Worm (Caenorhabditis elegans): ENCODE data around the gene ttr-40.
A peak's percentile ranks its signal among the peaks of the same experiment; 100 is the strongest.

Gene ttr-40

DNA sequence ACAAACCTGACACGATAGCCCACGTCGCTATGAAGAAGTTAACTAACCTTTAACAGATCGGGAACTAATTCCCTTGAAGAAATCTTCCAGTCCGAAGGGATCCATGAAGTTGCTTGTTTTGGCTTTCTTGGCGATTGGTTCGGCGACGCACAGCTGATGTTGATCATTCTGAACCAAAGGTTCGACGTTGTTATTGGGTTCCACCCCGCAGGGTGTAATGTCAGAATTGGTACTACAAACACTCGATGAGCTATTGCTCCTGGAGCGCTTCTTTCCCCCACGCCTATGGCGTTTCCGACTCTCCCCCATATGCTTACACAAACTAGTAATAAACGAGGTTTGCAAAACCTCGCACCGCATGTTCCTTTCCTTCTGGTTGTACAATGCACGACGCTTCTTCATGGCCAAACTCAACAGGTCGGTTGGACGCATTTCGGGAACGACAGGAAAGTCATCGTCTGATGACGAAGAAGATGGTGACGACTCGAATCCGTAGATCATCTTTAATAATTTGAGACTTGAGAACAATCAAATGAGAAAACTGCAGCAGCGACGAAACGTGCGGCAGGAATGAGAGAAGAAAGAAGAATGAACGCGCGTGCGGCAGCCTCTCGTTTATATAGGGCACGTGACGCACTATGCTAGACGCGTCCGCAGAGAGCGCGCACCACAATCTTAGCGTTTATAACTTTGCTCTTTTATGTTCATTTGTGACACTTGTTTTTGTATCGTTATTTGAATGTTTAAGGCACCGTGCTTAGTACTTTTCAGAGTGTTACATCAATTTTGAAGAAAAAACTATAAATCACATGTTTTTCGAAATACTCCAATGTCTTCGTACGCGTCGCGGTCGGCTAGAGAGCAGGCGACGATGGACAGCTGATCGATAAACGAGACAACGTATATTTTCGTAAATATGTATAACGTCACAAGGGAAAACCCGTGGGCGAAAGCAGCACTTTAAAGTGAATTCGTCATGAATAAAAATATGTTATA, 11.3 kb downstream of the ttr-40 start, which contains the start of gene tos-1 (continued):
- TF ChIP-seq fkh-10 (GFP tag; optimal IDR thresholded peaks at IDR 0.05): peak; percentile 67
- peak; percentile 100 for TF ChIP-seq hlh-30 (tag; optimal IDR thresholded peaks at IDR 0.05; ENCODE audit: insufficient read depth)
- peak; percentile 77 for TF ChIP-seq fkh-6 (tag; optimal IDR thresholded peaks at IDR 0.05)
- no peak for TF ChIP-seq ahr-1 (tag; optimal IDR thresholded peaks at IDR 0.05)
- peak; percentile 97 for TF ChIP-seq ceh-14 (tag; optimal IDR thresholded peaks at IDR 0.05)
- TF ChIP-seq madf-2 (tag; optimal IDR thresholded peaks at IDR 0.05): peak; percentile 91
- TF ChIP-seq pros-1 (tag; optimal IDR thresholded peaks at IDR 0.05): peak; percentile 82
- TF ChIP-seq tbx-7 (tag; optimal IDR thresholded peaks at IDR 0.05): peak; percentile 57
- peak; percentile 93 for TF ChIP-seq ztf-16 (tag; optimal IDR thresholded peaks at IDR 0.05)
- TF ChIP-seq elt-2 (tag; optimal IDR thresholded peaks at IDR 0.05): peak; percentile 97
- no peak; the same call in 1 of the 2 replicates for TF ChIP-seq unc-3 (GFP tag; conservative IDR thresholded peaks at IDR 0.05)
- TF ChIP-seq unc-3 (tag; optimal IDR thresholded peaks at IDR 0.05): peak; percentile 96
- no peak for TF ChIP-seq npax-4 (tag; optimal IDR thresholded peaks at IDR 0.05)
- TF ChIP-seq ceh-31 (tag; optimal IDR thresholded peaks at IDR 0.05): peak; percentile 97
- peak; percentile 90 for TF ChIP-seq pat-9 (tag; optimal IDR thresholded peaks at IDR 0.05)
- TF ChIP-seq ref-2 (tag; optimal IDR thresholded peaks at IDR 0.05): peak; percentile 100
- TF ChIP-seq K09A11.1 (tag; optimal IDR thresholded peaks at IDR 0.05; ENCODE audit: insufficient read depth): peak; percentile 90
- peak; percentile 56 for TF ChIP-seq gmeb-2 (tag; optimal IDR thresholded peaks at IDR 0.05)
- TF ChIP-seq hlh-13 (GFP tag; optimal IDR thresholded peaks at IDR 0.05): peak; percentile 40
- TF ChIP-seq sox-2 (GFP tag; IDR thresholded peaks at IDR 0.05): peak; percentile 84
- TF ChIP-seq odd-2 (tag; optimal IDR thresholded peaks at IDR 0.05): no peak
- TF ChIP-seq T23F11.4 (GFP tag; optimal IDR thresholded peaks at IDR 0.05): peak; percentile 90
- TF ChIP-seq ets-4 (tag; optimal IDR thresholded peaks at IDR 0.05): peak; percentile 93
- TF ChIP-seq ceh-9 (tag; optimal IDR thresholded peaks at IDR 0.05): no peak
- peak; percentile 98 for TF ChIP-seq pqm-1 (tag; optimal IDR thresholded peaks at IDR 0.05)
- TF ChIP-seq ttx-3 (tag; optimal IDR thresholded peaks at IDR 0.05): peak; percentile 75
- peak; percentile 71 for TF ChIP-seq ceh-2 (tag; optimal IDR thresholded peaks at IDR 0.05)
- peak; percentile 88 for TF ChIP-seq pag-3 (tag; optimal IDR thresholded peaks at IDR 0.05; ENCODE audit: borderline replicate concordance)
- TF ChIP-seq rnt-1 (tag; optimal IDR thresholded peaks at IDR 0.05): peak; percentile 99
- TF ChIP-seq pha-4 (tag; optimal IDR thresholded peaks at IDR 0.05): no peak
- 0 out of 2 replicates have a peak, but pooled peaks have one; percentile 48 for TF ChIP-seq ceh-45 (GFP tag; IDR thresholded peaks at IDR 0.05)
- TF ChIP-seq K02D7.2 (tag; optimal IDR thresholded peaks at IDR 0.05): peak; percentile 70
- peak; percentile 59 for TF ChIP-seq C38D4.7 (GFP tag; optimal IDR thresholded peaks at IDR 0.05)
- TF ChIP-seq lin-11 (tag; optimal IDR thresholded peaks at IDR 0.05): peak; percentile 57
- no peak for TF ChIP-seq nhr-11 (tag; optimal IDR thresholded peaks at IDR 0.05)
- peak; percentile 76 for TF ChIP-seq sox-4 (tag; optimal IDR thresholded peaks at IDR 0.05)
- no peak for TF ChIP-seq hlh-15 (tag; optimal IDR thresholded peaks at IDR 0.05)
- TF ChIP-seq F13H6.1 (tag; optimal IDR thresholded peaks at IDR 0.05): peak; percentile 89

DNA sequence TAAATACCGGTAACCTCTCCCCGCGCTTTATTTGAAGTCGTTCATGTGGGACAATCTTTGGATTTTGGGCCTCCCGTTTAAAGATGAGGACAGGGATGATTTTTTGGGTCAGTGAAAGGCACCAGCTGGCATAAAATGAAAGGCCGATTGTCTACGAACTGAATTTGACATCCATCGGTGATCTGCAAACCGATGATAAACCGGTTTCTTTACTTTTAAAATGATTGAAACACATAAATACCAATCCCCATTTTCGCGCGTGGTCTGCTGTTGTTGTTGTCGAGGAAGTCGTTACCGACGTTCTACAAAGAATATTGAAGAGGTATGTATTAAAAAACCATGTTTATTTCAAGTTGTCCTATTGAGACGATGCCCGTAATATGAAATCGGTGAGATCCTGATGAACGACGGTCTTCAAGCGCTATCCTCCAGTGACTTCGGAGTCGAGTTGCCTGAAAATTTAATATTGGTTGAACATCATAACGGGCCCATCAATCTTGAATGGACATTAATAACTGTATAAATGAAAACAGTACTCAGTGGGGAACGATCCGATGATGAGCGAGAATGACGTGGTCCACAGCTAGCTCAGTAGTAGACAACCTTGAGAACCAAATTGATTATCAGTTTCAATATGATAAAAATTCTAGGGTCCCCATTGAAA, 12.2 kb downstream of the ttr-40 start:
- TF ChIP-seq Y22D7AL.16 (tag; optimal IDR thresholded peaks at IDR 0.05) (no peak), pha-2 (tag; optimal IDR thresholded peaks at IDR 0.05) (no peak)
